ENCODE assay signal across 5 fruit fly cellular contexts in genomic region chr2L:559311-559710, dm6.
A peak's percentile ranks its signal among the peaks of the same experiment; 100 is the strongest.
TF ChIP-seq lines count a peak whose summit lies in the region.

TSS of gene Tspo (plus strand) at chr2L:559612.

- TF ChIP-seq CTCF in whole organism, embryonic (GFP tag; optimal IDR thresholded peaks at IDR 0.05; lab: Kevin White, UChicago) = no peak

TF ChIP-seq in whole organism, adult, 20 proteins besides CTCF, POLR2A, EP300 and RAD21:
- no peak for TF ChIP-seq kay (GFP tag; lab: Kevin White, UChicago; ENCODE audit: borderline replicate concordance)
- peak; percentile 46 for TF ChIP-seq Hr96 (GFP tag; optimal IDR thresholded peaks at IDR 0.05; lab: Kevin White, UChicago)
- TF ChIP-seq ovo (GFP tag; optimal IDR thresholded peaks at IDR 0.05; lab: Kevin White, UChicago) = peak; percentile 24
- peak; percentile 2 for TF ChIP-seq CG7045 (GFP tag; optimal IDR thresholded peaks at IDR 0.05; lab: Kevin White, UChicago)
- TF ChIP-seq Mnt (GFP tag; optimal IDR thresholded peaks at IDR 0.05; lab: Kevin White, UChicago) = peak; percentile 43
- no peak for TF ChIP-seq toe (GFP tag; optimal IDR thresholded peaks at IDR 0.05; lab: Kevin White, UChicago)
- TF ChIP-seq cic (GFP tag; optimal IDR thresholded peaks at IDR 0.05; lab: Kevin White, UChicago) = peak; percentile 12
- peak in 1 of 2 experiments; percentile 94 for TF ChIP-seq cnc (optimal IDR thresholded peaks at IDR 0.05; lab: Kevin White, UChicago)
- peak; percentile 2 for TF ChIP-seq tj (GFP tag; optimal IDR thresholded peaks at IDR 0.05; lab: Kevin White, UChicago)
- no peak for TF ChIP-seq CG12768 (GFP tag; optimal IDR thresholded peaks at IDR 0.05; lab: Kevin White, UChicago)
- TF ChIP-seq bab1 (GFP tag; optimal IDR thresholded peaks at IDR 0.05; lab: Kevin White, UChicago) = peak; percentile 14

TF ChIP-seq in whole organism, embryonic, 481 proteins besides CTCF, POLR2A, EP300 and RAD21 (continues in another document):
- TF ChIP-seq Sry-β (GFP tag; optimal IDR thresholded peaks at IDR 0.05; lab: Kevin White, UChicago) = peak; percentile 91
- peak; percentile 81; the same call in 1 of the 4 replicates for TF ChIP-seq chinmo (GFP tag; IDR thresholded peaks at IDR 0.05; lab: Robert Waterston, UW; ENCODE audit: partially characterized antibody)
- no peak for TF ChIP-seq trh (GFP tag; optimal IDR thresholded peaks at IDR 0.05; lab: Kevin White, UChicago)
- peak; percentile 19; the same call in 1 of the 3 replicates for TF ChIP-seq ci (GFP tag; IDR thresholded peaks at IDR 0.05; lab: Robert Waterston, UW)
- no peak for TF ChIP-seq Lim3 (GFP tag; IDR thresholded peaks at IDR 0.05; lab: Robert Waterston, UW)
- peak; percentile 9; the same call in 1 of the 2 replicates for TF ChIP-seq E2f2 (GFP tag; IDR thresholded peaks at IDR 0.05; lab: Robert Waterston, UW)
- peak; percentile 66 for TF ChIP-seq MBD-R2 (GFP tag; IDR thresholded peaks at IDR 0.05; lab: Robert Waterston, UW)
- peak; percentile 11 for TF ChIP-seq CG12391 (tag; optimal IDR thresholded peaks at IDR 0.05; lab: Kevin White, UChicago)
- no peak for TF ChIP-seq p53 (GFP tag; optimal IDR thresholded peaks at IDR 0.05; lab: Kevin White, UChicago)
- peak; percentile 14 for TF ChIP-seq CG10147 (GFP tag; optimal IDR thresholded peaks at IDR 0.05; lab: Kevin White, UChicago)
- peak; percentile 9 for TF ChIP-seq CG15514 (GFP tag; optimal IDR thresholded peaks at IDR 0.05; lab: Kevin White, UChicago)
- TF ChIP-seq Pdp1 (GFP tag; optimal IDR thresholded peaks at IDR 0.05; lab: Kevin White, UChicago) = peak in 1 of 2 experiments; percentile 22
- peak; percentile 83 for TF ChIP-seq row (GFP tag; IDR thresholded peaks at IDR 0.05; lab: Robert Waterston, UW)
- peak; percentile 35 for TF ChIP-seq CG8478 (optimal IDR thresholded peaks at IDR 0.05; lab: Kevin White, UChicago)
- TF ChIP-seq CG33213 (GFP tag; optimal IDR thresholded peaks at IDR 0.05; lab: Kevin White, UChicago) = no peak
- peak; percentile 19; the same call in 1 of the 2 replicates for TF ChIP-seq Dref (GFP tag; IDR thresholded peaks at IDR 0.05; lab: Robert Waterston, UW)
- TF ChIP-seq nom (GFP tag; optimal IDR thresholded peaks at IDR 0.05; lab: Kevin White, UChicago) = peak; percentile 52
- TF ChIP-seq CG3995 (GFP tag; optimal IDR thresholded peaks at IDR 0.05; lab: Kevin White, UChicago) = peak; percentile 92
- TF ChIP-seq CG8388 (GFP tag; optimal IDR thresholded peaks at IDR 0.05; lab: Kevin White, UChicago) = peak; percentile 45

TF ChIP-seq in whole organism, prepupa, 60 proteins besides CTCF, POLR2A, EP300 and RAD21:
- TF ChIP-seq CG1621 (tag; optimal IDR thresholded peaks at IDR 0.05; lab: Kevin White, UChicago) (peak; percentile 63), CG3032 (tag; optimal IDR thresholded peaks at IDR 0.05; lab: Kevin White, UChicago) (no peak), ss (GFP tag; optimal IDR thresholded peaks at IDR 0.05; lab: Kevin White, UChicago) (peak; percentile 28 to 58), Eip78C (GFP tag; lab: Kevin White, UChicago) (peak; percentile 65), Sox14 (GFP tag; optimal IDR thresholded peaks at IDR 0.05; lab: Kevin White, UChicago) (peak; percentile 4), CG11762 (GFP tag; optimal IDR thresholded peaks at IDR 0.05; lab: Kevin White, UChicago; ENCODE audit: insufficient read depth) (no peak), svp (GFP tag; lab: Kevin White, UChicago) (peak; percentile 71), CG6808 (GFP tag; optimal IDR thresholded peaks at IDR 0.05; lab: Kevin White, UChicago) (no peak), CG6163 (GFP tag; IDR thresholded peaks at IDR 0.05; lab: Robert Waterston, UW) (no peak)

TF ChIP-seq in whole organism, pupa, 21 proteins besides CTCF, POLR2A, EP300 and RAD21:
- TF ChIP-seq CG4496 (GFP tag; IDR thresholded peaks at IDR 0.05; lab: Robert Waterston, UW) (peak; percentile 48; the same call in 1 of the 3 replicates), Pif1A (GFP tag; optimal IDR thresholded peaks at IDR 0.05; lab: Kevin White, UChicago) (no peak), CG34367 (tag; optimal IDR thresholded peaks at IDR 0.05; lab: Kevin White, UChicago) (no peak), D1 (tag; optimal IDR thresholded peaks at IDR 0.05; lab: Kevin White, UChicago) (no peak), CG17806 (tag; optimal IDR thresholded peaks at IDR 0.05; lab: Kevin White, UChicago) (no peak), CG32121 (GFP tag; IDR thresholded peaks at IDR 0.05; lab: Robert Waterston, UW) (no peak), CG10348 (GFP tag; IDR thresholded peaks at IDR 0.05; lab: Robert Waterston, UW) (no peak), CG12605 (GFP tag; IDR thresholded peaks at IDR 0.05; lab: Robert Waterston, UW) (no peak), Ets98B (GFP tag; IDR thresholded peaks at IDR 0.05; lab: Robert Waterston, UW) (0 out of 2 replicates have a peak, but pooled peaks have one; percentile 15), CG8159 (tag; optimal IDR thresholded peaks at IDR 0.05; lab: Kevin White, UChicago) (peak; percentile 6), gl (tag; optimal IDR thresholded peaks at IDR 0.05; lab: Kevin White, UChicago) (no peak), EcR (GFP tag; optimal IDR thresholded peaks at IDR 0.05; lab: Kevin White, UChicago) (no peak), Snoo (tag; optimal IDR thresholded peaks at IDR 0.05; lab: Kevin White, UChicago) (no peak), fd96Ca (GFP tag; IDR thresholded peaks at IDR 0.05; lab: Robert Waterston, UW) (no peak), CG13204 (GFP tag; optimal IDR thresholded peaks at IDR 0.05; lab: Kevin White, UChicago) (no peak), CG8301 (tag; optimal IDR thresholded peaks at IDR 0.05; lab: Kevin White, UChicago) (no peak), CG9948 (tag; optimal IDR thresholded peaks at IDR 0.05; lab: Kevin White, UChicago) (no peak), CG15710 (tag; optimal IDR thresholded peaks at IDR 0.05; lab: Kevin White, UChicago) (no peak), Pif1B (GFP tag; optimal IDR thresholded peaks at IDR 0.05; lab: Kevin White, UChicago) (no peak), CG14655 (GFP tag; optimal IDR thresholded peaks at IDR 0.05; lab: Kevin White, UChicago) (no peak), rn (GFP tag; IDR thresholded peaks at IDR 0.05; lab: Robert Waterston, UW) (no peak)

TF ChIP-seq in whole organism, wandering third instar larva, 38 proteins besides CTCF, POLR2A, EP300 and RAD21:
- TF ChIP-seq rgr (GFP tag; optimal IDR thresholded peaks at IDR 0.05; lab: Kevin White, UChicago) = no peak
- TF ChIP-seq N (GFP tag; optimal IDR thresholded peaks at IDR 0.05; lab: Kevin White, UChicago) = peak; percentile 8
- no peak for TF ChIP-seq usp (GFP tag; optimal IDR thresholded peaks at IDR 0.05; lab: Kevin White, UChicago)
- no peak for TF ChIP-seq pan (optimal IDR thresholded peaks at IDR 0.05; lab: Kevin White, UChicago)
- no peak for TF ChIP-seq dl (GFP tag; optimal IDR thresholded peaks at IDR 0.05; lab: Kevin White, UChicago; ENCODE audit: insufficient read depth in 1 of 2, partially characterized antibody in 2 of 2)
- no peak for TF ChIP-seq sage (GFP tag; optimal IDR thresholded peaks at IDR 0.05; lab: Kevin White, UChicago)
- peak; percentile 6 for TF ChIP-seq Hr83 (GFP tag; optimal IDR thresholded peaks at IDR 0.05; lab: Kevin White, UChicago; ENCODE audit: poor library complexity, severe bottlenecking)
- TF ChIP-seq Jra (GFP tag; optimal IDR thresholded peaks at IDR 0.05; lab: Kevin White, UChicago) = no peak
- peak; percentile 14 for TF ChIP-seq Dif (GFP tag; optimal IDR thresholded peaks at IDR 0.05; lab: Kevin White, UChicago; ENCODE audit: partially characterized antibody)
- no peak for TF ChIP-seq Hr78 (GFP tag; optimal IDR thresholded peaks at IDR 0.05; lab: Kevin White, UChicago)
- no peak for TF ChIP-seq Vsx2 (GFP tag; optimal IDR thresholded peaks at IDR 0.05; lab: Kevin White, UChicago; ENCODE audit: partially characterized antibody)
- TF ChIP-seq Myc (optimal IDR thresholded peaks at IDR 0.05; lab: Kevin White, UChicago) = peak; percentile 96
- no peak for TF ChIP-seq jim (GFP tag; optimal IDR thresholded peaks at IDR 0.05; lab: Kevin White, UChicago)
- TF ChIP-seq foxo (GFP tag; optimal IDR thresholded peaks at IDR 0.05; lab: Kevin White, UChicago) = no peak
- TF ChIP-seq GATAd (GFP tag; optimal IDR thresholded peaks at IDR 0.05; lab: Kevin White, UChicago) = no peak
- TF ChIP-seq CG32264 (GFP tag; optimal IDR thresholded peaks at IDR 0.05; lab: Kevin White, UChicago) = no peak
- peak; percentile 8 for TF ChIP-seq OdsH (GFP tag; optimal IDR thresholded peaks at IDR 0.05; lab: Kevin White, UChicago)
- TF ChIP-seq lola (GFP tag; optimal IDR thresholded peaks at IDR 0.05; lab: Kevin White, UChicago) = no peak
- peak; percentile 1 for TF ChIP-seq HLH106 (tag; optimal IDR thresholded peaks at IDR 0.05; lab: Kevin White, UChicago)
- TF ChIP-seq dmrt93B (GFP tag; optimal IDR thresholded peaks at IDR 0.05; lab: Kevin White, UChicago) = no peak
- no peak for TF ChIP-seq CrebA (GFP tag; optimal IDR thresholded peaks at IDR 0.05; lab: Kevin White, UChicago; ENCODE audit: borderline replicate concordance)
- no peak for TF ChIP-seq h (GFP tag; optimal IDR thresholded peaks at IDR 0.05; lab: Kevin White, UChicago)
- no peak for TF ChIP-seq CG9705 (GFP tag; optimal IDR thresholded peaks at IDR 0.05; lab: Kevin White, UChicago)
- no peak for TF ChIP-seq Rel (GFP tag; optimal IDR thresholded peaks at IDR 0.05; lab: Kevin White, UChicago)
- peak; percentile 58 for TF ChIP-seq Rel (tag; optimal IDR thresholded peaks at IDR 0.05; lab: Kevin White, UChicago)
- no peak for TF ChIP-seq psq (GFP tag; optimal IDR thresholded peaks at IDR 0.05; lab: Kevin White, UChicago)
- peak; percentile 71 for TF ChIP-seq woc (GFP tag; optimal IDR thresholded peaks at IDR 0.05; lab: Kevin White, UChicago)
